Worm (Caenorhabditis elegans) whole organism, young adult: ENCODE data around the gene F53B3.6.

Experiments used
- B0336.3 ChIP-seq: fragments of 200-800 bp; sonication (Bioruptor generic); IDR thresholded peaks from 2 replicates; pipeline ENCODE4 v1.3.6; 2022; ENCODE audit warnings: missing genetic modification characterization, missing compliant biosample characterization
- F57A8.1 ChIP-seq: fragments of 200-800 bp; sonication (Bioruptor generic); optimal IDR thresholded peaks from 2 replicates; lab custom pipeline; 2018; ENCODE audit warnings: mild to moderate bottlenecking, missing genetic modification characterization, moderate library complexity, missing compliant biosample characterization
- F57C9.4 ChIP-seq: sonication (generic microtip); optimal IDR thresholded peaks from 2 replicates; lab custom pipeline; 2017; ENCODE audit warnings: mild to moderate bottlenecking, missing genetic modification characterization, missing compliant biosample characterization
- Y56A3A.18 ChIP-seq: fragments of 200-800 bp; sonication (Bioruptor generic); IDR thresholded peaks from 2 replicates; pipeline ENCODE4 v1.3.6; 2022; ENCODE audit warnings: missing genetic modification reagents, missing genetic modification characterization, missing compliant biosample characterization
- Y79H2A.3 ChIP-seq: fragments of 200-800 bp; sonication (Bioruptor generic); conservative IDR thresholded peaks from 2 replicates; pipeline ENCODE4 v1.3.6; 2022; ENCODE audit warnings: missing genetic modification reagents, missing genetic modification characterization, missing compliant biosample characterization
- Y95B8A.8 ChIP-seq: fragments of 200-800 bp; sonication (Bioruptor generic); IDR thresholded peaks from 2 replicates; pipeline ENCODE4 v1.3.6; 2022; ENCODE audit warnings: missing genetic modification reagents, missing genetic modification characterization, missing compliant biosample characterization
- ama-1 ChIP-seq, 3 experiments: fragments of 150-350 bp in 1 of 3; sonication (generic microtip) in 2 of 3; optimal IDR thresholded peaks; 2 replicates each; lab custom pipeline; 2014 to 2018; ENCODE audit warnings: missing biosample characterization in 2 of 3, missing genetic modification characterization in 2 of 3, missing genetic modification reagents in 2 of 3
- aptf-2 ChIP-seq: fragments of 200-800 bp; sonication (Bioruptor generic); conservative IDR thresholded peaks from 2 replicates; pipeline ENCODE4 v1.3.6; 2022; ENCODE audit warnings: missing genetic modification reagents, missing genetic modification characterization, missing compliant biosample characterization
- aptf-3 ChIP-seq: fragments of 200-800 bp; sonication (Bioruptor generic); IDR thresholded peaks from 2 replicates; pipeline ENCODE4 v1.3.6; 2022; ENCODE audit warnings: missing genetic modification characterization, missing compliant biosample characterization
- cebp-2 ChIP-seq: fragments of 200-800 bp; sonication (Bioruptor generic); IDR thresholded peaks from 2 replicates; pipeline ENCODE4 v1.3.6; 2022; ENCODE audit warnings: missing genetic modification characterization, missing compliant biosample characterization
- ceh-100 ChIP-seq: fragments of 200-800 bp; sonication (Bioruptor generic); IDR thresholded peaks from 2 replicates; pipeline ENCODE4 v1.3.6; 2022; ENCODE audit warnings: missing genetic modification reagents, missing genetic modification characterization, missing compliant biosample characterization
- ceh-91 ChIP-seq: fragments of 200-800 bp; sonication (Bioruptor generic); IDR thresholded peaks from 2 replicates; pipeline ENCODE4 v1.3.6; 2022; ENCODE audit warnings: missing genetic modification reagents, missing genetic modification characterization, missing compliant biosample characterization
- die-1 ChIP-seq: sonication (generic microtip); optimal IDR thresholded peaks from 2 replicates; lab custom pipeline; 2016; ENCODE audit warnings: missing genotype, mild to moderate bottlenecking, missing genetic modification characterization, missing compliant biosample characterization
- dpl-1 ChIP-seq: fragments of 150-350 bp; optimal IDR thresholded peaks from 2 replicates; lab custom pipeline; 2014; ENCODE audit warnings: missing biosample characterization, missing genetic modification reagents, missing genetic modification characterization
- efl-1 ChIP-seq: fragments of 150-350 bp; optimal IDR thresholded peaks from 2 replicates; lab custom pipeline; 2014; ENCODE audit warnings: missing biosample characterization, missing genetic modification reagents, missing genetic modification characterization
- egrh-3 ChIP-seq: fragments of 200-800 bp; sonication (Bioruptor generic); IDR thresholded peaks from 2 replicates; pipeline ENCODE4 v1.3.6; 2022; ENCODE audit warnings: missing genetic modification reagents, missing genetic modification characterization, missing compliant biosample characterization
- ekl-4 ChIP-seq: fragments of 200-800 bp; sonication (Bioruptor generic); IDR thresholded peaks from 2 replicates; pipeline ENCODE4 v1.3.6; 2022; ENCODE audit warnings: missing genetic modification reagents, missing genetic modification characterization, missing compliant biosample characterization
- ets-4 ChIP-seq: fragments of 200-800 bp; sonication (Bioruptor generic); optimal IDR thresholded peaks from 2 replicates; lab custom pipeline; 2018; ENCODE audit warnings: mild to moderate bottlenecking, missing genetic modification characterization, missing compliant biosample characterization
- gei-17 ChIP-seq: fragments of 200-800 bp; sonication (Bioruptor generic); optimal IDR thresholded peaks from 2 replicates; lab custom pipeline; 2018; ENCODE audit warnings: mild to moderate bottlenecking, missing genetic modification characterization, missing compliant biosample characterization
- hlh-26 ChIP-seq: fragments of 200-800 bp; sonication (Bioruptor generic); conservative IDR thresholded peaks from 2 replicates; pipeline ENCODE4 v1.3.6; 2022; ENCODE audit warnings: missing genetic modification reagents, missing genetic modification characterization, missing compliant biosample characterization
- lin-26 ChIP-seq: fragments of 200-800 bp; sonication (Bioruptor generic); IDR thresholded peaks from 2 replicates; pipeline ENCODE4 v1.3.6; 2022; ENCODE audit warnings: missing genetic modification reagents, missing genetic modification characterization, missing compliant biosample characterization
- lin-40 ChIP-seq: sonication (generic microtip); optimal IDR thresholded peaks from 2 replicates; lab custom pipeline; 2016; ENCODE audit warnings: missing genetic modification characterization, mild to moderate bottlenecking, missing compliant biosample characterization, missing genotype, missing genetic modification reagents
- madf-8 ChIP-seq: fragments of 200-800 bp; sonication (Bioruptor generic); conservative IDR thresholded peaks from 2 replicates; pipeline ENCODE4 v1.3.6; 2022; ENCODE audit warnings: missing genetic modification reagents, missing genetic modification characterization, missing compliant biosample characterization
- mes-4 ChIP-seq: sonication (generic microtip); optimal IDR thresholded peaks from 2 replicates; lab custom pipeline; 2016; ENCODE audit warnings: missing genotype, missing genetic modification characterization, missing compliant biosample characterization
- nhr-179 ChIP-seq: sonication (generic microtip); optimal IDR thresholded peaks from 2 replicates; lab custom pipeline; 2016; ENCODE audit warnings: mild to moderate bottlenecking, missing genetic modification characterization, missing compliant biosample characterization
- rcor-1 ChIP-seq: fragments of 200-800 bp; sonication (Bioruptor generic); IDR thresholded peaks from 2 replicates; pipeline ENCODE4 v1.3.6; 2022; ENCODE audit warnings: missing genetic modification reagents, missing genetic modification characterization, missing compliant biosample characterization
- rec-8 ChIP-seq, 2 experiments: sonication (generic microtip); optimal IDR thresholded peaks; 2 replicates each; lab custom pipeline; 2016; ENCODE audit warnings: mild to moderate bottlenecking in 2 of 2, missing genetic modification characterization in 2 of 2, missing genetic modification reagents in 2 of 2, missing genotype in 2 of 2, missing biosample characterization in 1 of 2, missing compliant biosample characterization in 1 of 2, moderate library complexity in 1 of 2
- snpc-1.1 ChIP-seq: sonication (generic microtip); optimal IDR thresholded peaks from 2 replicates; lab custom pipeline; 2017; ENCODE audit warnings: missing genetic modification characterization, mild to moderate bottlenecking, missing compliant biosample characterization, antibody characterized with exemption, moderate library complexity, missing genotype, missing genetic modification reagents; ENCODE audit not compliant: insufficient read depth
- snpc-4 ChIP-seq, 5 experiments: fragments of 150-350 bp in 1 of 5; sonication (generic microtip) in 4 of 5; optimal IDR thresholded peaks; 2 replicates each; lab custom pipeline; 2014 to 2018; ENCODE audit warnings: missing genetic modification characterization in 5 of 5, missing biosample characterization in 3 of 5, antibody characterized with exemption in 2 of 5, mild to moderate bottlenecking in 2 of 5, missing compliant biosample characterization in 2 of 5, missing genotype in 2 of 5, moderate library complexity in 2 of 5, missing genetic modification reagents in 1 of 5
- unc-130 ChIP-seq: sonication (generic microtip); optimal IDR thresholded peaks from 2 replicates; lab custom pipeline; 2016; ENCODE audit warnings: missing genetic modification reagents, missing genetic modification characterization, missing compliant biosample characterization
- unc-62 ChIP-seq: fragments of 150-350 bp; optimal IDR thresholded peaks from 2 replicates; lab custom pipeline; 2014; ENCODE audit warnings: missing biosample characterization, missing genetic modification reagents, missing genetic modification characterization
- zim-3 ChIP-seq: sonication (generic microtip); optimal IDR thresholded peaks from 2 replicates; lab custom pipeline; 2017; ENCODE audit warnings: mild to moderate bottlenecking, missing genetic modification characterization, moderate library complexity, missing compliant biosample characterization
- ztf-22 ChIP-seq: fragments of 200-800 bp; sonication (Bioruptor generic); optimal IDR thresholded peaks from 2 replicates; lab custom pipeline; 2018; ENCODE audit warnings: mild to moderate bottlenecking, missing genetic modification characterization, moderate library complexity, missing compliant biosample characterization
- ztf-26 ChIP-seq: sonication (generic microtip); optimal IDR thresholded peaks from 2 replicates; lab custom pipeline; 2017; ENCODE audit warnings: missing genetic modification characterization, missing compliant biosample characterization
- ztf-6 ChIP-seq: fragments of 200-800 bp; sonication (Bioruptor generic); IDR thresholded peaks from 2 replicates; pipeline ENCODE4 v1.3.6; 2022; ENCODE audit warnings: missing genetic modification reagents, missing genetic modification characterization, missing compliant biosample characterization

Gene F53B3.6

DNA sequence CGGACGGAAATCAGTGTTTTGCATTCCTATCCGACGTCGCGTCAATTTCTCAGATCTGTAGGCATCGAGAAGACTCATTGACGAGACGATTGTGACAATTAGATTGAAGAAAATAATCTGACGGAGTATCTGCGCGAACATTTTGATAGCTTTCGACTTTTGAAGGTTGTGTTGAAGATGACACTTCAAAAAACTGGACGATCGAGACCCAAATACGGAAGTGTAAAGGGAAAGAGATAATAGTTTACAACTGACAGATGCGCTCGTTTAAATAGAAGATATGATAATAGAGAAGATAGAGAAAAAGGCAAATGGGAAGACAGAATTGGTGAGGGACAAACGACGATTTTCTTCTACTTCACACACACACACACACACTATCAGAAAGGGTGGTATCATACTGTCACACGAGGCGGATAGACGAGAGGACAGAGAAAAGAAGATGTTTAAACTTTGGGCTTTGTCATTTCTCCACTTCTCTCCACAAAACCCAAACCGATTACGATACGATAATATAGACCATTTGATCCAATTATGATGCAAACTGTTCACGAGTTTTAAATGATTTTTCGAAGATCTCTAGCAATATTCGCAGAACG lies 27.2 kb downstream of the F53B3.6 start, which contains the start of gene B0410.3 (continued):
- TF ChIP-seq ceh-91 (no peak), ztf-6 (GFP tag; lab: Robert Waterston, UW) (no peak), unc-62 (GFP tag; lab: Kevin White, UChicago) (no peak), F57A8.1 (GFP tag; lab: Kevin White, UChicago) (no peak), zim-3 (no peak), hlh-26 (no peak), unc-130 (GFP tag; lab: Kevin White, UChicago) (no peak), rec-8 (tag; optimal IDR thresholded peaks at IDR 0.05; lab: Kevin White, UChicago) (no peak), cebp-2 (no peak), Y95B8A.8 (GFP tag; lab: Robert Waterston, UW) (no peak), lin-26 (GFP tag; lab: Robert Waterston, UW) (peak; percentile 65), mes-4 (tag; lab: Kevin White, UChicago) (no peak), lin-40 (tag; lab: Kevin White, UChicago) (peak; percentile 28), ama-1 (optimal IDR thresholded peaks at IDR 0.05; lab: Kevin White, UChicago) (peak; percentile 80), ama-1 (GFP tag; optimal IDR thresholded peaks at IDR 0.05; lab: Kevin White, UChicago) (no peak)

DNA sequence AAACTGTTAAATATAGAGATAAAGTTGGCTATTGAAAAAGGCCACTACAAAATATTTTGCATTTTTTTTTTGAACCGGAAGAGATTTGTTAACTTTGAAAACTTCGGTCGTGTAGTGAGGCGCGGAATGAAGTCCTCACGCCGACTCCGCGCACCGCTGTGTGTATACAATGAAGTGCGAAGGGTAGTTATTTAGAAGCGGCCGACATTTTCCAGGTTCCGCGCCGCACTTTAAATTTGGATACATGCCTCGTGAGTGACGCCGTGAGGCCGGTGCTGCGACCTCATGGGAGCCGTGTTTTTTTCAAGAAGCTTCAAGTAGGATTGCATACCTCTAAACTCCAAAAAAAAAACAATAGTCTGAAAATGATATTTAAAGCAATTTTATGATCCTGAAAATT lies 27.9 kb downstream of the F53B3.6 start:
- TF ChIP-seq ceh-100 (GFP tag; lab: Robert Waterston, UW) (no peak), snpc-1.1 (peak; percentile 48), madf-8 (GFP tag; lab: Robert Waterston, UW) (no peak), Y79H2A.3 (GFP tag; lab: Robert Waterston, UW) (no peak), ekl-4 (GFP tag; lab: Robert Waterston, UW) (no peak), snpc-4 (GFP tag; optimal IDR thresholded peaks at IDR 0.05; lab: Kevin White, UChicago) (peak; percentile 62), snpc-4 (tag; optimal IDR thresholded peaks at IDR 0.05; lab: Kevin White, UChicago) (peak in 3 of 4 experiments; percentile 41 to 89 (median 88))

DNA sequence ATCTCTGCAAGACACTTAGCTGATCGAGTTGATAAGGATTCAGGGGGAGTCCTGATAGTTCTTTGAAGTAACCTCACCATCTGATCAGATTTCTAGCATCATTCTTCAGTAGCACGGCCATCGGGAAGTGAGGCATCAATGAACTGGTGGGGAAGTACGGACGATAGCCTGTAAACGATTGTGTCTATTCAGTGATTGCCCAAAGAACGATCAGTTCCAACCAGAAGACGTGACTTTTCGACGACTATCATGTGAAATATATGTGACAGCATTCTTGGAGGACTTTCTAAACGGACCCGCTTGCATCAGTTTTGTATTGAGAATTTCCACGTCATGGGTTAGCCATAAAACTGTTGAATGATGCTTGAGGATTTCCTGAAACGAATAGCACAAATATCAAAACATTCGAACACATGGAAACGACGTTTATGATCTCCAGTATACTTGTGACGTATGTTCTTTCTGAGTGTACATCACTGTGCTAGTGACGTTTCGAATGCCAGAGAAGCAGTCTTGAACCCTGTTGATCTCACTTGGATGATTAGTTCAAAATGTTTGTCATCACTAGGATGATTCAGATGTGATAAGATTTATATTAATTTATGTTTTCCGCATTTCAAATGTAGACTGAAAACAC lies 29.1 kb downstream of the F53B3.6 start:
- TF ChIP-seq snpc-1.1, result no peak
- no peak for TF ChIP-seq ets-4 (GFP tag; lab: Kevin White, UChicago)
- TF ChIP-seq F57C9.4, result no peak
- TF ChIP-seq dpl-1 (GFP tag; lab: Kevin White, UChicago), result no peak
- no peak for TF ChIP-seq gei-17 (GFP tag; lab: Kevin White, UChicago)
- no peak for TF ChIP-seq rec-8 (tag; optimal IDR thresholded peaks at IDR 0.05; lab: Kevin White, UChicago)
- peak; percentile 44 for TF ChIP-seq die-1
- TF ChIP-seq aptf-2 (GFP tag; lab: Robert Waterston, UW), result no peak
- no peak for TF ChIP-seq ceh-100 (GFP tag; lab: Robert Waterston, UW)
- no peak for TF ChIP-seq efl-1 (GFP tag; lab: Kevin White, UChicago)
- TF ChIP-seq rcor-1 (GFP tag; lab: Robert Waterston, UW), result no peak
- TF ChIP-seq Y56A3A.18 (GFP tag; lab: Robert Waterston, UW), result no peak
- peak; percentile 72 for TF ChIP-seq ztf-26
- TF ChIP-seq egrh-3 (GFP tag; lab: Robert Waterston, UW), result no peak
- no peak for TF ChIP-seq B0336.3
- TF ChIP-seq lin-40 (tag; lab: Kevin White, UChicago), result peak; percentile 56
- TF ChIP-seq aptf-3, result no peak
- no peak for TF ChIP-seq nhr-179 (tag; lab: Kevin White, UChicago)
- TF ChIP-seq ztf-22, result no peak
